Worm (Caenorhabditis elegans) whole organism, young adult: ENCODE data around the gene col-169.

Experiments
- B0035.1 ChIP-seq: sonication (generic microtip); optimal IDR thresholded peaks from 2 replicates; lab custom pipeline; 2016; ENCODE audit warnings: missing genetic modification characterization, mild to moderate bottlenecking, missing compliant biosample characterization, missing genotype, missing genetic modification reagents
- C17E4.6 ChIP-seq: fragments of 200-800 bp; sonication (Bioruptor generic); IDR thresholded peaks from 2 replicates; pipeline ENCODE4 v1.3.6; 2022; ENCODE audit warnings: missing genetic modification reagents, missing genetic modification characterization, missing compliant biosample characterization
- F33H1.4 ChIP-seq: fragments of 200-800 bp; sonication (Bioruptor generic); IDR thresholded peaks from 2 replicates; pipeline ENCODE4 v1.3.6; 2022; ENCODE audit warnings: missing genetic modification reagents, missing genetic modification characterization, missing compliant biosample characterization
- F55B11.4 ChIP-seq: sonication (generic microtip); optimal IDR thresholded peaks from 2 replicates; lab custom pipeline; 2016; ENCODE audit warnings: missing compliant biosample characterization, missing genetic modification characterization, borderline replicate concordance; ENCODE audit not compliant: insufficient read depth
- T07F8.4 ChIP-seq: sonication (generic microtip); optimal IDR thresholded peaks from 2 replicates; lab custom pipeline; 2016; ENCODE audit warnings: mild to moderate bottlenecking, missing genetic modification characterization, moderate library complexity, missing compliant biosample characterization
- ama-1 ChIP-seq, 3 experiments: fragments of 150-350 bp in 1 of 3; sonication (generic microtip) in 2 of 3; optimal IDR thresholded peaks; 2 replicates each; lab custom pipeline; 2014 to 2018; ENCODE audit warnings: missing biosample characterization in 2 of 3, missing genetic modification characterization in 2 of 3, missing genetic modification reagents in 2 of 3
- aptf-3 ChIP-seq: fragments of 200-800 bp; sonication (Bioruptor generic); IDR thresholded peaks from 2 replicates; pipeline ENCODE4 v1.3.6; 2022; ENCODE audit warnings: missing genetic modification characterization, missing compliant biosample characterization
- athp-1 ChIP-seq: sonication (generic microtip); optimal IDR thresholded peaks from 2 replicates; lab custom pipeline; 2017; ENCODE audit warnings: mild to moderate bottlenecking, missing genetic modification characterization, missing compliant biosample characterization
- attf-3 ChIP-seq: fragments of 200-800 bp; sonication (Bioruptor generic); conservative IDR thresholded peaks from 2 replicates; pipeline ENCODE4 v1.3.6; 2022; ENCODE audit warnings: missing genetic modification reagents, missing genetic modification characterization, missing compliant biosample characterization
- bed-1 ChIP-seq: fragments of 200-800 bp; sonication (Bioruptor generic); IDR thresholded peaks from 2 replicates; pipeline ENCODE4 v1.3.6; 2022; ENCODE audit warnings: missing genetic modification reagents, missing genetic modification characterization, missing compliant biosample characterization
- ccch-3 ChIP-seq: fragments of 200-800 bp; sonication (Bioruptor generic); optimal IDR thresholded peaks from 2 replicates; lab custom pipeline; 2018; ENCODE audit warnings: mild to moderate bottlenecking, missing genetic modification characterization, missing compliant biosample characterization
- ceh-40 ChIP-seq: fragments of 200-800 bp; sonication (Bioruptor generic); IDR thresholded peaks from 2 replicates; pipeline ENCODE4 v1.3.6; 2022; ENCODE audit warnings: missing genetic modification characterization, missing compliant biosample characterization
- ceh-58 ChIP-seq: fragments of 200-800 bp; sonication (Bioruptor generic); IDR thresholded peaks from 2 replicates; pipeline ENCODE4 v1.3.6; 2022; ENCODE audit warnings: missing genetic modification characterization, missing compliant biosample characterization
- dpl-1 ChIP-seq: fragments of 150-350 bp; optimal IDR thresholded peaks from 2 replicates; lab custom pipeline; 2014; ENCODE audit warnings: missing biosample characterization, missing genetic modification reagents, missing genetic modification characterization
- efl-1 ChIP-seq: fragments of 150-350 bp; optimal IDR thresholded peaks from 2 replicates; lab custom pipeline; 2014; ENCODE audit warnings: missing biosample characterization, missing genetic modification reagents, missing genetic modification characterization
- egrh-3 ChIP-seq: fragments of 200-800 bp; sonication (Bioruptor generic); IDR thresholded peaks from 2 replicates; pipeline ENCODE4 v1.3.6; 2022; ENCODE audit warnings: missing genetic modification reagents, missing genetic modification characterization, missing compliant biosample characterization
- him-1 ChIP-seq: sonication (generic microtip); optimal IDR thresholded peaks from 2 replicates; lab custom pipeline; 2016; ENCODE audit warnings: missing genotype, missing genetic modification reagents, missing genetic modification characterization, missing compliant biosample characterization
- lin-26 ChIP-seq: fragments of 200-800 bp; sonication (Bioruptor generic); IDR thresholded peaks from 2 replicates; pipeline ENCODE4 v1.3.6; 2022; ENCODE audit warnings: missing genetic modification reagents, missing genetic modification characterization, missing compliant biosample characterization
- lin-35 ChIP-seq, 3 experiments: fragments of 150-350 bp in 2 of 3; sonication (generic microtip) in 1 of 3; optimal IDR thresholded peaks; 2 replicates each; lab custom pipeline; 2014 to 2018; ENCODE audit warnings: missing biosample characterization in 3 of 3, missing genetic modification characterization in 3 of 3, missing genetic modification reagents in 3 of 3
- lin-40 ChIP-seq: sonication (generic microtip); optimal IDR thresholded peaks from 2 replicates; lab custom pipeline; 2016; ENCODE audit warnings: missing genetic modification characterization, mild to moderate bottlenecking, missing compliant biosample characterization, missing genotype, missing genetic modification reagents
- madf-10 ChIP-seq: sonication (generic microtip); optimal IDR thresholded peaks from 2 replicates; lab custom pipeline; 2016; ENCODE audit warnings: mild to moderate bottlenecking, missing genetic modification characterization, missing compliant biosample characterization
- madf-8 ChIP-seq: fragments of 200-800 bp; sonication (Bioruptor generic); conservative IDR thresholded peaks from 2 replicates; pipeline ENCODE4 v1.3.6; 2022; ENCODE audit warnings: missing genetic modification reagents, missing genetic modification characterization, missing compliant biosample characterization
- mcd-1 ChIP-seq: fragments of 200-800 bp; sonication (Bioruptor generic); IDR thresholded peaks from 2 replicates; pipeline ENCODE4 v1.3.6; 2022; ENCODE audit warnings: missing genetic modification reagents, missing genetic modification characterization, missing compliant biosample characterization
- mxl-1 ChIP-seq: sonication (generic microtip); optimal IDR thresholded peaks from 2 replicates; lab custom pipeline; 2016; ENCODE audit warnings: missing genetic modification characterization, missing compliant biosample characterization
- nfya-2 ChIP-seq: fragments of 200-800 bp; sonication (Bioruptor generic); IDR thresholded peaks from 2 replicates; pipeline ENCODE4 v1.3.6; 2022; ENCODE audit warnings: missing genetic modification reagents, missing genetic modification characterization, missing compliant biosample characterization
- nfyb-1 ChIP-seq: fragments of 200-800 bp; sonication (Bioruptor generic); IDR thresholded peaks from 2 replicates; pipeline ENCODE4 v1.3.6; 2022; ENCODE audit warnings: missing genetic modification reagents, missing genetic modification characterization, missing compliant biosample characterization
- nhr-120 ChIP-seq: fragments of 200-800 bp; sonication (Bioruptor generic); IDR thresholded peaks from 2 replicates; pipeline ENCODE4 v1.3.6; 2022; ENCODE audit warnings: missing genetic modification characterization, missing compliant biosample characterization
- pha-4 ChIP-seq: fragments of 150-350 bp; sonication (generic microtip); optimal IDR thresholded peaks from 2 replicates; lab custom pipeline; 2014; ENCODE audit warnings: missing biosample characterization, missing genetic modification reagents, missing genetic modification characterization
- repo-1 ChIP-seq: sonication (generic microtip); optimal IDR thresholded peaks from 2 replicates; lab custom pipeline; 2017; ENCODE audit warnings: mild to moderate bottlenecking, missing genetic modification characterization, missing compliant biosample characterization
- sea-2 ChIP-seq: fragments of 200-800 bp; sonication (Bioruptor generic); IDR thresholded peaks from 2 replicates; pipeline ENCODE4 v1.3.6; 2022; ENCODE audit warnings: missing genetic modification characterization, missing compliant biosample characterization
- sptf-2 ChIP-seq: fragments of 200-800 bp; sonication (Bioruptor generic); optimal IDR thresholded peaks from 2 replicates; lab custom pipeline; 2018; ENCODE audit warnings: mild to moderate bottlenecking, missing genetic modification characterization, missing compliant biosample characterization
- tbp1 ChIP-seq: fragments of 200-800 bp; sonication (Bioruptor generic); optimal IDR thresholded peaks from 2 replicates; lab custom pipeline; 2018; ENCODE audit warnings: mild to moderate bottlenecking, missing genetic modification characterization, missing compliant biosample characterization
- unc-130 ChIP-seq: sonication (generic microtip); optimal IDR thresholded peaks from 2 replicates; lab custom pipeline; 2016; ENCODE audit warnings: missing genetic modification reagents, missing genetic modification characterization, missing compliant biosample characterization
- unc-62 ChIP-seq: fragments of 150-350 bp; optimal IDR thresholded peaks from 2 replicates; lab custom pipeline; 2014; ENCODE audit warnings: missing biosample characterization, missing genetic modification reagents, missing genetic modification characterization
- xnd-1 ChIP-seq: sonication (generic microtip); optimal IDR thresholded peaks from 2 replicates; lab custom pipeline; 2016; ENCODE audit warnings: missing genotype, missing genetic modification reagents, missing genetic modification characterization, missing compliant biosample characterization
- zim-3 ChIP-seq: sonication (generic microtip); optimal IDR thresholded peaks from 2 replicates; lab custom pipeline; 2017; ENCODE audit warnings: mild to moderate bottlenecking, missing genetic modification characterization, moderate library complexity, missing compliant biosample characterization
- ztf-26 ChIP-seq: sonication (generic microtip); optimal IDR thresholded peaks from 2 replicates; lab custom pipeline; 2017; ENCODE audit warnings: missing genetic modification characterization, missing compliant biosample characterization
- ztf-28 ChIP-seq: fragments of 200-800 bp; sonication (Bioruptor generic); IDR thresholded peaks from 2 replicates; pipeline ENCODE4 v1.3.6; 2022; ENCODE audit warnings: missing genetic modification reagents, missing genetic modification characterization, missing compliant biosample characterization

The col-169 gene

ce11 chrX:6341513-6341912 is 12.6 kb downstream of the col-169 start, which contains the start of gene C03B1.7:
Gene C03B1.7 (plus strand): TSS chrX:6341813.
- no peak for TF ChIP-seq tbp1 (GFP tag; lab: Kevin White, UChicago)
- TF ChIP-seq madf-10 (tag; lab: Kevin White, UChicago): no peak
- no peak for TF ChIP-seq B0035.1 (tag; lab: Kevin White, UChicago)
- TF ChIP-seq mxl-1 (tag; lab: Kevin White, UChicago): no peak
- no peak for TF ChIP-seq attf-3 (GFP tag; lab: Robert Waterston, UW)
- TF ChIP-seq ztf-26: no peak
- no peak for TF ChIP-seq mcd-1 (GFP tag; lab: Robert Waterston, UW)
- TF ChIP-seq sea-2 (GFP tag; lab: Robert Waterston, UW): no peak
- TF ChIP-seq egrh-3 (GFP tag; lab: Robert Waterston, UW): no peak
- TF ChIP-seq ccch-3 (GFP tag; lab: Kevin White, UChicago): no peak
- no peak for TF ChIP-seq unc-130 (GFP tag; lab: Kevin White, UChicago)
- TF ChIP-seq lin-26 (GFP tag; lab: Robert Waterston, UW): no peak
- no peak for TF ChIP-seq zim-3

ce11 chrX:6345785-6346184 is 16.8 kb downstream of the col-169 start:
- TF ChIP-seq him-1 (tag; lab: Kevin White, UChicago): no peak
- TF ChIP-seq sptf-2: no peak
- TF ChIP-seq nfyb-1: no peak
- TF ChIP-seq ztf-26: no peak
- no peak for TF ChIP-seq lin-40 (tag; lab: Kevin White, UChicago)
- TF ChIP-seq ama-1 (optimal IDR thresholded peaks at IDR 0.05; lab: Kevin White, UChicago): no peak
- no peak for TF ChIP-seq ama-1 (GFP tag; optimal IDR thresholded peaks at IDR 0.05; lab: Kevin White, UChicago)
- TF ChIP-seq efl-1 (GFP tag; lab: Kevin White, UChicago): no peak
- no peak for TF ChIP-seq egrh-3 (GFP tag; lab: Robert Waterston, UW)
- no peak for TF ChIP-seq F55B11.4
- TF ChIP-seq pha-4 (tag; lab: Kevin White, UChicago): no peak

ce11 chrX:6347013-6347412 is 18.1 kb downstream of the col-169 start, which contains the start of gene C03B1.9:
Gene C03B1.9 (minus strand): TSS chrX:6347113.
- no peak for TF ChIP-seq lin-35 (GFP tag; optimal IDR thresholded peaks at IDR 0.05; lab: Kevin White, UChicago)
- TF ChIP-seq madf-10 (tag; lab: Kevin White, UChicago): no peak
- no peak for TF ChIP-seq mcd-1 (GFP tag; lab: Robert Waterston, UW)
- TF ChIP-seq nhr-120: no peak
- no peak for TF ChIP-seq C17E4.6
- TF ChIP-seq athp-1 (tag; lab: Kevin White, UChicago): no peak
- no peak for TF ChIP-seq ceh-40

ce11 chrX:6350016-6350415 is 21.1 kb downstream of the col-169 start, which contains the start of gene C03B1.6:
Gene C03B1.6 (plus strand): TSS chrX:6350316.
- TF ChIP-seq madf-8 (GFP tag; lab: Robert Waterston, UW) (no peak), ceh-58 (GFP tag; lab: Robert Waterston, UW) (no peak), unc-62 (no peak), ztf-28 (no peak), xnd-1 (tag; lab: Kevin White, UChicago) (no peak), sea-2 (GFP tag; lab: Robert Waterston, UW) (no peak), nfya-2 (GFP tag; lab: Robert Waterston, UW) (no peak), bed-1 (GFP tag; lab: Robert Waterston, UW) (no peak), ama-1 (optimal IDR thresholded peaks at IDR 0.05; lab: Kevin White, UChicago) (no peak), ama-1 (GFP tag; optimal IDR thresholded peaks at IDR 0.05; lab: Kevin White, UChicago) (no peak)

DNA sequence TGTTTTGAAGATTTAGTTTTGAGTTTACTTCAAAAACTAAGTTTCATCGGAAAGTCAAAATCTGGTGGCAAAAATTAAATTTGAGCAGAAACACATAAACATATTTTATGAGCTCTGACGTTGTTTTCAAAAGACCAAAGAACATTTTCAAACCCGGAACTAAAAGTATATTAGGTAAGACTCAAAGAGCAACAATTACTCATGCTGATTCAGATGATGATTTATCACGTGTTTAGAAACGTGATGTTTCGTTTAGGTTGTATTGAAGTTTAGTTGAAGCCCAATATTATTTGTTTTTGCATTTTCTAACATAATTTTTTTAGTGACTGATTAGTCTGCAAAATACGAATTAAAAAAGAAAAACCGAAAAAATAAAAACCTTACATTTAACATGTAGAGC is 24.8 kb downstream of the col-169 start:
- no peak for TF ChIP-seq aptf-3 (GFP tag; lab: Robert Waterston, UW)
- no peak for TF ChIP-seq F33H1.4
- TF ChIP-seq ztf-26: no peak
- TF ChIP-seq dpl-1 (GFP tag; lab: Kevin White, UChicago): no peak
- no peak for TF ChIP-seq repo-1
- TF ChIP-seq efl-1 (GFP tag; lab: Kevin White, UChicago): no peak
- no peak for TF ChIP-seq T07F8.4 (tag; lab: Kevin White, UChicago)
- no peak for TF ChIP-seq zim-3
